Fruit fly (Drosophila melanogaster): ENCODE data around the gene CG1307.

- no peak for TF ChIP-seq Abd-B (GFP tag; optimal IDR thresholded peaks at IDR 0.05)
- no peak for TF ChIP-seq h (GFP tag; optimal IDR thresholded peaks at IDR 0.05)
- no peak for TF ChIP-seq dmrt93B (GFP tag; optimal IDR thresholded peaks at IDR 0.05)
- no peak for TF ChIP-seq fru (GFP tag; optimal IDR thresholded peaks at IDR 0.05)
- TF ChIP-seq usp (GFP tag; optimal IDR thresholded peaks at IDR 0.05) = no peak
- no peak for TF ChIP-seq foxo (GFP tag; optimal IDR thresholded peaks at IDR 0.05)
- no peak for TF ChIP-seq Vsx2 (GFP tag; optimal IDR thresholded peaks at IDR 0.05; ENCODE audit: partially characterized antibody)
- TF ChIP-seq br (GFP tag; optimal IDR thresholded peaks at IDR 0.05) = no peak
- TF ChIP-seq Dfd (GFP tag; optimal IDR thresholded peaks at IDR 0.05) = no peak
These were observed 30.9 kb upstream of the CG1307 start for dm6 chr3R:6688160-6688559.
